Worm (Caenorhabditis elegans) whole organism, early embryonic: Measurements from ENCODE around the gene Y105C5B.25.

ENCODE experiments used
- flt-1 ChIP-seq: fragments of 200-800 bp; sonication (Bioruptor generic); IDR thresholded peaks from 2 replicates; pipeline ENCODE4 v1.3.6; 2022; ENCODE audit warnings: missing genetic modification characterization, missing compliant biosample characterization
- tra-4 ChIP-seq: sonication (generic microtip); optimal IDR thresholded peaks from 2 replicates; lab custom pipeline; 2017; ENCODE audit warnings: missing genetic modification characterization, missing compliant biosample characterization

DNA sequence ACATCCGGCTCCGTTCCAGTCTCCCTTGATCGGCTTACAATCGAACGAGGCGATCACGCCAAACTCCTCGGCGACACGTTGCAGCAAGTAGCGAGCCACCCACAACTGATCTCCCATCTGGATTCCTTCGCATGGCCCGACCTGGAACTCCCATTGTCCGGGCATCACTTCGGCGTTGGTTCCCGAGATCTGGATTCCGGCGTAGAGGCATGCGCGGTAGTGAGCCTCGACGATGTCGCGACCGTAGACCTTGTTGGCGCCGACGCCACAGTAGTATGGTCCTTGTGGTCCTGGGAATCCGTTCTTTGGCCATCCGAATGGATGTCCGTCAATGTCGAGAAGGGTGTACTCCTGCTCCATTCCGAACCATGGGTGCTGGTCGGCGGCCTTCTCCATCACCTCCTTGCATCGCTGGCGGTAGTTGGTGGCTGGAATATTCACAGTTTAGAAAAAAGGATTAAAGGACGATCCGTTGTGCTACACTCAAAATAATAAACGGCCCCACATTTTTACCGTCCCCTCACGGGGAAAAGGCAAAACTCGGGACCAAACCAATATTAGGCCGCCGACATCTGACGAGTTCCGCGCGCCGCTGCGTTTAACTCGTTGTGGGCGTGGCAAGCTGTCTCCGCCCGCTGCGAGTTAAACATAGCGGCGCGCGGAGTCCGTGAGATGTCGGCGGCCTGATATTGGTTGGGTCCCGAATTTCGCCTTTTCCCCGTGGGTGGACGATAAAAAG, 21.9 kb upstream of the Y105C5B.25 start:
- TF ChIP-seq flt-1 (GFP tag; lab: Robert Waterston, UW), result no peak
- TF ChIP-seq tra-4 (tag; lab: Kevin White, UChicago), result no peak
